Fruit fly (Drosophila melanogaster) whole organism, embryonic: Measurements from ENCODE around the gene CG1532.
A peak's percentile ranks its signal among the peaks of the same experiment; 100 is the strongest.

Source experiments
- Atf3 ChIP-seq: fragments of 200-800 bp; sonication (Bioruptor generic); optimal IDR thresholded peaks from 3 replicates; lab custom pipeline; 2016; ENCODE audit warnings: missing biosample characterization, missing genetic modification characterization
- B-H1 ChIP-seq: fragments of 200-800 bp; sonication (Bioruptor generic); IDR thresholded peaks from 3 replicates; pipeline ENCODE4 v1.3.6; 2022; ENCODE audit warnings: missing biosample characterization, missing genetic modification characterization
- BEAF-32 ChIP-seq: fragments of 200-800 bp; sonication (Bioruptor generic); optimal IDR thresholded peaks from 3 replicates; lab custom pipeline; 2017; ENCODE audit warnings: missing biosample characterization, missing genetic modification characterization, mild to moderate bottlenecking, moderate library complexity, missing genetic modification reagents
- Bgb ChIP-seq: fragments of 200-800 bp; sonication (Bioruptor generic); IDR thresholded peaks from 2 replicates; pipeline ENCODE4 v1.3.6; 2022; ENCODE audit warnings: missing biosample characterization, missing genetic modification characterization; ENCODE audit not compliant: partially characterized antibody
- BtbVII ChIP-seq: fragments of 200-800 bp; sonication (Bioruptor generic); optimal IDR thresholded peaks from 3 replicates; lab custom pipeline; 2017; ENCODE audit warnings: missing biosample characterization, mild to moderate bottlenecking, missing genetic modification characterization
- CG13624 ChIP-seq: fragments of 200-800 bp; sonication (Bioruptor generic); optimal IDR thresholded peaks from 2 replicates; lab custom pipeline; 2016; ENCODE audit warnings: missing biosample characterization, missing genetic modification characterization
- CG13894 ChIP-seq: fragments of 200-800 bp; sonication (Bioruptor generic); optimal IDR thresholded peaks from 3 replicates; lab custom pipeline; 2018; ENCODE audit warnings: missing biosample characterization, mild to moderate bottlenecking, missing genetic modification characterization, moderate library complexity
- CG16779 ChIP-seq: fragments of 200-800 bp; sonication (Bioruptor generic); IDR thresholded peaks from 2 replicates; pipeline ENCODE4 v1.3.6; 2022; ENCODE audit warnings: missing biosample characterization, missing genetic modification characterization
- CG17186 ChIP-seq: fragments of 200-800 bp; sonication (Bioruptor generic); optimal IDR thresholded peaks from 3 replicates; lab custom pipeline; 2017; ENCODE audit warnings: missing biosample characterization, missing genetic modification reagents, missing genetic modification characterization
- CG18764 ChIP-seq: fragments of 200-800 bp; sonication (Bioruptor generic); optimal IDR thresholded peaks from 3 replicates; lab custom pipeline; 2016; ENCODE audit warnings: missing biosample characterization, missing genetic modification characterization
- CG2120 ChIP-seq: fragments of 200-800 bp; sonication (Bioruptor generic); optimal IDR thresholded peaks from 3 replicates; lab custom pipeline; 2016; ENCODE audit warnings: missing biosample characterization, missing genetic modification characterization
- CG31365 ChIP-seq: fragments of 200-800 bp; sonication (Bioruptor generic); optimal IDR thresholded peaks from 2 replicates; lab custom pipeline; 2018; ENCODE audit warnings: missing biosample characterization, mild to moderate bottlenecking, missing genetic modification characterization
- CG5180 ChIP-seq: fragments of 200-800 bp; sonication (Bioruptor generic); optimal IDR thresholded peaks from 3 replicates; lab custom pipeline; 2017; ENCODE audit warnings: missing biosample characterization, missing genetic modification characterization, mild to moderate bottlenecking, moderate library complexity, missing genetic modification reagents
- CG6791 ChIP-seq: fragments of 200-800 bp; sonication (Bioruptor generic); IDR thresholded peaks from 3 replicates; pipeline ENCODE4 v1.3.6; 2022; ENCODE audit warnings: missing biosample characterization, missing genetic modification characterization; ENCODE audit not compliant: partially characterized antibody
- CG7372 ChIP-seq: fragments of 200-800 bp; sonication (Bioruptor generic); IDR thresholded peaks from 2 replicates; pipeline ENCODE4 v1.3.6; 2022; ENCODE audit warnings: missing biosample characterization, missing genetic modification characterization
- CG9727 ChIP-seq: fragments of 200-800 bp; sonication (Bioruptor generic); optimal IDR thresholded peaks from 3 replicates; lab custom pipeline; 2017; ENCODE audit warnings: missing biosample characterization, mild to moderate bottlenecking, missing genetic modification characterization
- CHES-1-like ChIP-seq: fragments of 200-800 bp; sonication (Bioruptor generic); optimal IDR thresholded peaks from 2 replicates; lab custom pipeline; 2016; ENCODE audit warnings: missing biosample characterization, missing genetic modification characterization
- Doc3 ChIP-seq: fragments of 200-800 bp; sonication (Bioruptor generic); IDR thresholded peaks from 3 replicates; pipeline ENCODE4 v1.3.6; 2022; ENCODE audit warnings: missing biosample characterization, missing genetic modification characterization; ENCODE audit not compliant: partially characterized antibody
- Dp ChIP-seq: fragments of 200-800 bp; sonication (Bioruptor generic); optimal IDR thresholded peaks from 2 replicates; lab custom pipeline; 2018; ENCODE audit warnings: missing biosample characterization, mild to moderate bottlenecking, missing genetic modification characterization, moderate library complexity
- Dref ChIP-seq: fragments of 200-800 bp; sonication (Bioruptor generic); IDR thresholded peaks from 2 replicates; pipeline ENCODE4 v1.3.6; 2022; ENCODE audit warnings: missing biosample characterization, missing genetic modification characterization
- E2f2 ChIP-seq: fragments of 200-800 bp; sonication (Bioruptor generic); IDR thresholded peaks from 2 replicates; pipeline ENCODE4 v1.3.6; 2022; ENCODE audit warnings: missing biosample characterization, missing genetic modification characterization
- Fer1 ChIP-seq: fragments of 200-800 bp; sonication (Bioruptor generic); optimal IDR thresholded peaks from 2 replicates; lab custom pipeline; 2017; ENCODE audit warnings: missing biosample characterization, mild to moderate bottlenecking, missing genetic modification characterization
- HLH54F ChIP-seq: fragments of 200-800 bp; sonication (Bioruptor generic); optimal IDR thresholded peaks from 3 replicates; lab custom pipeline; 2016; ENCODE audit warnings: missing biosample characterization, missing genetic modification characterization
- HLHmδ ChIP-seq: fragments of 200-800 bp; sonication (Bioruptor generic); optimal IDR thresholded peaks from 2 replicates; lab custom pipeline; 2018; ENCODE audit warnings: missing biosample characterization, mild to moderate bottlenecking, missing genetic modification characterization, moderate library complexity
- HmgZ ChIP-seq: fragments of 200-800 bp; sonication (Bioruptor generic); optimal IDR thresholded peaks from 2 replicates; lab custom pipeline; 2018; ENCODE audit warnings: missing biosample characterization, mild to moderate bottlenecking, missing genetic modification characterization
- Kr ChIP-seq: fragments of 200-800 bp; sonication (Bioruptor generic); optimal IDR thresholded peaks from 2 replicates; lab custom pipeline; 2017; ENCODE audit warnings: missing biosample characterization, mild to moderate bottlenecking, missing genetic modification characterization
- Lim3 ChIP-seq: fragments of 200-800 bp; sonication (Bioruptor generic); IDR thresholded peaks from 2 replicates; pipeline ENCODE4 v1.3.6; 2022; ENCODE audit warnings: missing biosample characterization, missing genetic modification characterization
- Opbp ChIP-seq: fragments of 200-800 bp; sonication (Bioruptor generic); IDR thresholded peaks from 3 replicates; pipeline ENCODE4 v1.3.6; 2022; ENCODE audit warnings: missing biosample characterization, missing genetic modification characterization; ENCODE audit not compliant: partially characterized antibody
- PHDP ChIP-seq: fragments of 200-800 bp; sonication (Bioruptor generic); optimal IDR thresholded peaks from 3 replicates; lab custom pipeline; 2018; ENCODE audit warnings: missing biosample characterization, mild to moderate bottlenecking, missing genetic modification characterization, moderate library complexity
- Xbp1 ChIP-seq: fragments of 200-800 bp; sonication (Bioruptor generic); optimal IDR thresholded peaks from 3 replicates; lab custom pipeline; 2016; ENCODE audit warnings: missing biosample characterization, mild to moderate bottlenecking, missing genetic modification characterization
- bbx ChIP-seq: fragments of 200-800 bp; sonication (Bioruptor generic); IDR thresholded peaks from 2 replicates; pipeline ENCODE4 v1.3.6; 2022; ENCODE audit warnings: missing biosample characterization, missing genetic modification characterization; ENCODE audit not compliant: partially characterized antibody
- caup ChIP-seq: fragments of 200-800 bp; sonication (Bioruptor generic); optimal IDR thresholded peaks from 3 replicates; lab custom pipeline; 2017; ENCODE audit warnings: missing biosample characterization, mild to moderate bottlenecking, missing genetic modification characterization, moderate library complexity; ENCODE audit not compliant: severe bottlenecking
- chn ChIP-seq: fragments of 200-800 bp; sonication (Bioruptor generic); optimal IDR thresholded peaks from 2 replicates; lab custom pipeline; 2016; ENCODE audit warnings: missing biosample characterization, missing genetic modification characterization
- disco-r ChIP-seq: fragments of 200-800 bp; sonication (Bioruptor generic); optimal IDR thresholded peaks from 2 replicates; lab custom pipeline; 2016; ENCODE audit warnings: missing biosample characterization, missing genetic modification characterization
- ewg ChIP-seq: fragments of 200-800 bp; sonication (Bioruptor generic); optimal IDR thresholded peaks from 3 replicates; lab custom pipeline; 2017; ENCODE audit warnings: mild to moderate bottlenecking, missing biosample characterization, missing genetic modification reagents, missing genetic modification characterization
- hbn ChIP-seq: fragments of 200-800 bp; sonication (Bioruptor generic); IDR thresholded peaks from 2 replicates; pipeline ENCODE4 v1.3.6; 2022; ENCODE audit warnings: missing biosample characterization, missing genetic modification characterization; ENCODE audit not compliant: partially characterized antibody
- inv ChIP-seq: fragments of 200-800 bp; sonication (Bioruptor generic); IDR thresholded peaks from 2 replicates; pipeline ENCODE4 v1.3.6; 2022; ENCODE audit warnings: missing biosample characterization, missing genetic modification characterization; ENCODE audit not compliant: partially characterized antibody
- lbe ChIP-seq: fragments of 200-800 bp; sonication (Bioruptor generic); optimal IDR thresholded peaks from 2 replicates; lab custom pipeline; 2016; ENCODE audit warnings: missing biosample characterization, mild to moderate bottlenecking, missing genetic modification characterization
- mam ChIP-seq: fragments of 200-800 bp; sonication (Bioruptor generic); optimal IDR thresholded peaks from 3 replicates; lab custom pipeline; 2016; ENCODE audit warnings: missing biosample characterization, missing genetic modification characterization
- mirr ChIP-seq: fragments of 200-800 bp; sonication (Bioruptor generic); optimal IDR thresholded peaks from 3 replicates; lab custom pipeline; 2018; ENCODE audit warnings: missing biosample characterization, mild to moderate bottlenecking, missing genetic modification characterization
- mld ChIP-seq: fragments of 200-800 bp; sonication (Bioruptor generic); IDR thresholded peaks from 3 replicates; pipeline ENCODE4 v1.3.6; 2022; ENCODE audit warnings: missing biosample characterization, missing genetic modification characterization; ENCODE audit not compliant: partially characterized antibody
- nerfin-1 ChIP-seq: fragments of 200-800 bp; sonication (Bioruptor generic); optimal IDR thresholded peaks from 3 replicates; lab custom pipeline; 2019; ENCODE audit warnings: missing biosample characterization, mild to moderate bottlenecking, missing genetic modification characterization, moderate library complexity
- nerfin-2 ChIP-seq: fragments of 200-800 bp; sonication (Bioruptor generic); IDR thresholded peaks from 2 replicates; pipeline ENCODE4 v1.3.6; 2022; ENCODE audit warnings: missing biosample characterization, missing genetic modification characterization; ENCODE audit not compliant: partially characterized antibody
- psq ChIP-seq: fragments of 200-800 bp; sonication (Bioruptor generic); optimal IDR thresholded peaks from 2 replicates; lab custom pipeline; 2017; ENCODE audit warnings: missing biosample characterization, missing genetic modification characterization
- pzg ChIP-seq: fragments of 200-800 bp; sonication (Bioruptor generic); optimal IDR thresholded peaks from 3 replicates; lab custom pipeline; 2018; ENCODE audit warnings: missing biosample characterization, mild to moderate bottlenecking, missing genetic modification characterization, moderate library complexity
- stwl ChIP-seq: fragments of 200-800 bp; sonication (Bioruptor generic); optimal IDR thresholded peaks from 3 replicates; lab custom pipeline; 2018; ENCODE audit warnings: missing biosample characterization, mild to moderate bottlenecking, missing genetic modification characterization, moderate library complexity
- tna ChIP-seq: fragments of 200-800 bp; sonication (Bioruptor generic); IDR thresholded peaks from 2 replicates; pipeline ENCODE4 v1.3.6; 2022; ENCODE audit warnings: missing biosample characterization, missing genetic modification characterization; ENCODE audit not compliant: partially characterized antibody
- zen2 ChIP-seq: fragments of 200-800 bp; sonication (Bioruptor generic); IDR thresholded peaks from 3 replicates; pipeline ENCODE4 v1.3.6; 2022; ENCODE audit warnings: missing biosample characterization, missing genetic modification characterization; ENCODE audit not compliant: partially characterized antibody

CG1532 gene

dm6 chrX:21035208-21035937 lies 7.2 kb upstream of the CG1532 start, which contains the start of gene Ntf-2 (continued):
- TF ChIP-seq CG2120 (GFP tag; lab: Kevin White, UChicago): peak; percentile 22
- no peak for TF ChIP-seq PHDP (tag; lab: Kevin White, UChicago)
- TF ChIP-seq tna (GFP tag; lab: Robert Waterston, UW): peak; percentile 76
- TF ChIP-seq Xbp1 (GFP tag; lab: Kevin White, UChicago): peak; percentile 40
- TF ChIP-seq BEAF-32 (GFP tag; lab: Kevin White, UChicago): peak; percentile 86
- peak; percentile 45 for TF ChIP-seq nerfin-1 (tag; lab: Kevin White, UChicago)
- TF ChIP-seq lbe: no peak
- no peak for TF ChIP-seq psq (GFP tag; lab: Kevin White, UChicago)
- TF ChIP-seq CG13894: no peak
- TF ChIP-seq CG7372 (GFP tag; lab: Robert Waterston, UW): no peak
- peak; percentile 9 for TF ChIP-seq CHES-1-like
- TF ChIP-seq Doc3 (GFP tag; lab: Robert Waterston, UW): peak; percentile 57; the same call in 2 of the 3 replicates
- peak; percentile 91 for TF ChIP-seq Bgb (GFP tag; lab: Robert Waterston, UW)
- no peak for TF ChIP-seq CG5180
- TF ChIP-seq caup (GFP tag; lab: Kevin White, UChicago): no peak
- no peak for TF ChIP-seq Kr (GFP tag; lab: Kevin White, UChicago)
- TF ChIP-seq B-H1 (GFP tag; lab: Robert Waterston, UW): no peak
- TF ChIP-seq CG9727 (GFP tag; lab: Kevin White, UChicago): no peak
- TF ChIP-seq CG16779 (GFP tag; lab: Robert Waterston, UW): no peak
- no peak for TF ChIP-seq Atf3 (GFP tag; lab: Kevin White, UChicago)
- TF ChIP-seq mld (GFP tag; lab: Robert Waterston, UW): peak; percentile 81
- no peak for TF ChIP-seq CG31365 (tag; lab: Kevin White, UChicago)
- no peak for TF ChIP-seq Lim3 (GFP tag; lab: Robert Waterston, UW)
- no peak for TF ChIP-seq chn (GFP tag; lab: Kevin White, UChicago)
- TF ChIP-seq HmgZ (tag; lab: Kevin White, UChicago): peak; percentile 9
- peak; percentile 42 for TF ChIP-seq mam (GFP tag; lab: Kevin White, UChicago)
- peak; percentile 76; the same call in 2 of the 3 replicates for TF ChIP-seq zen2
- TF ChIP-seq CG13624: peak; percentile 12
- TF ChIP-seq nerfin-2: peak; percentile 75
- TF ChIP-seq CG18764 (GFP tag; lab: Kevin White, UChicago): no peak
- no peak for TF ChIP-seq disco-r (GFP tag; lab: Kevin White, UChicago)
- TF ChIP-seq mirr (GFP tag; lab: Kevin White, UChicago): peak; percentile 17
- TF ChIP-seq HLHmδ: peak; percentile 48

dm6 chrX:21034638-21035037 lies 6.5 kb upstream of the CG1532 start:
- TF ChIP-seq CG17186 (GFP tag; lab: Kevin White, UChicago) (peak; percentile 14), stwl (tag; lab: Kevin White, UChicago) (peak; percentile 37), Fer1 (no peak), pzg (GFP tag; lab: Kevin White, UChicago) (peak; percentile 9), HLH54F (GFP tag; lab: Kevin White, UChicago) (no peak), ewg (GFP tag; lab: Kevin White, UChicago) (peak; percentile 24), Opbp (GFP tag; lab: Robert Waterston, UW) (peak; percentile 22; the same call in 1 of the 3 replicates), bbx (GFP tag; lab: Robert Waterston, UW) (peak; percentile 17; the same call in 1 of the 2 replicates), Dref (GFP tag; lab: Robert Waterston, UW) (peak; percentile 66), Dp (peak; percentile 19), inv (GFP tag; lab: Robert Waterston, UW) (no peak), hbn (GFP tag; lab: Robert Waterston, UW) (peak; percentile 13; the same call in 1 of the 2 replicates), E2f2 (GFP tag; lab: Robert Waterston, UW) (peak; percentile 71), BtbVII (GFP tag; lab: Kevin White, UChicago) (no peak), CG6791 (GFP tag; lab: Robert Waterston, UW) (peak; percentile 63; the same call in 1 of the 3 replicates)
